Worm (Caenorhabditis elegans) whole organism, L2 larva: Measurements from ENCODE around the gene kin-20.

ENCODE experiments used
- C34F6.9 ChIP-seq: fragments of 150-350 bp; optimal IDR thresholded peaks from 2 replicates; lab custom pipeline; 2014; ENCODE audit warnings: missing biosample characterization, missing genetic modification characterization
- ZK546.5 ChIP-seq: sonication (generic microtip); optimal IDR thresholded peaks from 2 replicates; lab custom pipeline; 2017; ENCODE audit warnings: missing biosample characterization, missing genetic modification characterization
- ama-1 ChIP-seq: fragments of 150-350 bp; optimal IDR thresholded peaks from 2 replicates; lab custom pipeline; 2018; ENCODE audit warnings: inconsistent platforms
- elt-3 ChIP-seq: sonication (generic microtip); optimal IDR thresholded peaks from 2 replicates; lab custom pipeline; 2017; ENCODE audit warnings: missing biosample characterization, missing genetic modification characterization
- nhr-237 ChIP-seq: fragments of 150-350 bp; optimal IDR thresholded peaks from 2 replicates; lab custom pipeline; 2014; ENCODE audit warnings: missing biosample characterization, missing genetic modification characterization
- nhr-77 ChIP-seq: fragments of 150-350 bp; optimal IDR thresholded peaks from 2 replicates; lab custom pipeline; 2014; ENCODE audit warnings: missing biosample characterization, missing genetic modification characterization
- sma-9 ChIP-seq, 2 experiments: fragments of 150-350 bp in 1 of 2; sonication (generic microtip) in 1 of 2; optimal IDR thresholded peaks; 2 replicates each; lab custom pipeline; 2014 to 2016; ENCODE audit warnings: missing genetic modification characterization in 2 of 2, mild to moderate bottlenecking in 1 of 2, missing biosample characterization in 1 of 2, missing compliant biosample characterization in 1 of 2, missing genetic modification reagents in 1 of 2, moderate library complexity in 1 of 2
- unc-55 ChIP-seq: fragments of 150-350 bp; sonication (generic microtip); optimal IDR thresholded peaks from 3 replicates; lab custom pipeline; 2014; ENCODE audit warnings: missing biosample characterization, missing genetic modification reagents, missing genetic modification characterization
- zag-1 ChIP-seq: fragments of 150-350 bp; optimal IDR thresholded peaks from 2 replicates; lab custom pipeline; 2014; ENCODE audit warnings: missing biosample characterization, missing genetic modification characterization
- ztf-11 ChIP-seq: sonication (generic microtip); optimal IDR thresholded peaks from 2 replicates; lab custom pipeline; 2017; ENCODE audit warnings: missing biosample characterization, missing genetic modification characterization

DNA sequence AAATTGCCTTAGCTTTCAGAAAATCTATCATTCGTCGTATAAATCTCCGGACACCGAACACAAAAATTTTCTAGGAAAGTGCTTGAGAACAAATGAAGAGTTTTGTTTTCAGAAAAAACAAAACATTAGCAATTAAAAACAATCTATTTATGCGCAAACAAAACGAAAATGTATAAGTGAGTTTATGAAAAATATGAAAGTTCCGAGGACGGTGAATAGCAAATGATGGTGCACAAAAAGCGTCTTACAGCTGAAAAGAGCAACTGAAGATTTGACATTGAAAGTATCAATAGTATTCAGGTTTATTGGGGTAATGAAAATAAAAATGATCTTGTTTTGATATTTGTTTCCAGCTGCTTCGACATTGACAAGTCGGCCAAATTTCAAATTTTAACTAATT lies 22.4 kb upstream of the kin-20 start:
- TF ChIP-seq ZK546.5 (tag; lab: Kevin White, UChicago): no peak
- TF ChIP-seq elt-3 (tag; lab: Kevin White, UChicago): no peak
- TF ChIP-seq ztf-11 (tag; lab: Kevin White, UChicago): no peak
- no peak for TF ChIP-seq sma-9 (GFP tag; optimal IDR thresholded peaks at IDR 0.05; lab: Kevin White, UChicago)
- TF ChIP-seq sma-9 (tag; optimal IDR thresholded peaks at IDR 0.05; lab: Kevin White, UChicago): no peak
- TF ChIP-seq C34F6.9 (tag; lab: Kevin White, UChicago): no peak
- no peak for TF ChIP-seq nhr-237 (tag; lab: Kevin White, UChicago)
- TF ChIP-seq unc-55 (GFP tag; lab: Kevin White, UChicago): no peak
- no peak for TF ChIP-seq nhr-77
- TF ChIP-seq ama-1 (lab: Kevin White, UChicago): no peak
- TF ChIP-seq zag-1 (tag; lab: Kevin White, UChicago): no peak
